Worm (Caenorhabditis elegans): Measurements from ENCODE around the gene Y39A1A.24.

DNA sequence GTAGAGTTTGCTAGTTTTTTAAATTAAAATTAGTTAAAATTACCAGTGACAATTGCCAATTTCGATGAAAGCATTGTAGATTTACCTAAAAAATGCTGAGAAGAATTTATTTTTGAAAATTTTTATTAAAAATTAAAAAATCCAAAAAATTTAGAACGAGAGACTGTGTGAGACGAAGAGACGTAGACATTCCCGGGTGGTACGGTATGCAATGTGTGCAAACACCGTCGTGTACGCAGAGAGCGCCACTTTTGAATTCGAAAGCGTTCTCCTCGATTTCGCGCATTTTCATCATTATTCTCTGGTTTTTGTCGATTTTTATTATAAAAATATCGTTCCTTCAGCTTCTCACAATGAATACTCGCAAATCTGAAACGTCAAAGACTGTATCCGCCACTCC lies 30.3 kb downstream of the Y39A1A.24 start, which contains the start of the genes dhs-11 and orc-1:
- TF ChIP-seq nhr-12 (tag; optimal IDR thresholded peaks at IDR 0.05) = no peak
- TF ChIP-seq skn-1 (tag; optimal IDR thresholded peaks at IDR 0.05) = peak; percentile 30
- peak; percentile 22 for TF ChIP-seq snpc-4 (tag; optimal IDR thresholded peaks at IDR 0.05)
- TF ChIP-seq aly-2 (tag; optimal IDR thresholded peaks at IDR 0.05) = no peak
- no peak for TF ChIP-seq fkh-10 (GFP tag; optimal IDR thresholded peaks at IDR 0.05)
- TF ChIP-seq xbp-1 (tag; optimal IDR thresholded peaks at IDR 0.05) = peak; percentile 38
- TF ChIP-seq nhr-90 (tag; optimal IDR thresholded peaks at IDR 0.05; ENCODE audit: poor library complexity) = peak; percentile 48
- peak in 1 of 2 experiments; percentile 67 for TF ChIP-seq mdl-1 (tag; optimal IDR thresholded peaks at IDR 0.05)
- no peak for TF ChIP-seq nhr-77 (tag; optimal IDR thresholded peaks at IDR 0.05)
- no peak for TF ChIP-seq lir-3 (tag; optimal IDR thresholded peaks at IDR 0.05; ENCODE audit: poor library complexity)
- no peak for TF ChIP-seq pqm-1 (tag; optimal IDR thresholded peaks at IDR 0.05)
- TF ChIP-seq elt-3 (tag; optimal IDR thresholded peaks at IDR 0.05) = peak in 1 of 6 experiments; percentile 75
- no peak for TF ChIP-seq unc-98 (GFP tag; IDR thresholded peaks at IDR 0.05)
- TF ChIP-seq ztf-11 (tag; optimal IDR thresholded peaks at IDR 0.05) = no peak
